Worm (Caenorhabditis elegans): ENCODE results near the gene srx-87.

- TF ChIP-seq nhr-237 (tag; optimal IDR thresholded peaks at IDR 0.05) (no peak), mls-2 (tag; optimal IDR thresholded peaks at IDR 0.05) (no peak), nhr-76 (tag; optimal IDR thresholded peaks at IDR 0.05) (no peak), elt-1 (tag; optimal IDR thresholded peaks at IDR 0.05; ENCODE audit: borderline replicate concordance, insufficient read depth) (no peak), snpc-4 (tag; optimal IDR thresholded peaks at IDR 0.05) (no peak), hlh-1 (tag; optimal IDR thresholded peaks at IDR 0.05) (no peak), drap-1 (GFP tag; optimal IDR thresholded peaks at IDR 0.05) (no peak), elt-3 (tag; optimal IDR thresholded peaks at IDR 0.05) (no peak), ztf-11 (tag; optimal IDR thresholded peaks at IDR 0.05) (no peak), nhr-28 (tag; optimal IDR thresholded peaks at IDR 0.05) (no peak), pha-4 (tag; optimal IDR thresholded peaks at IDR 0.05) (no peak)
Observed at ce11 chrV:11552379-11552778, 12.3 kb upstream of the srx-87 start, which contains the start of gene srx-85.
